Worm (Caenorhabditis elegans) whole organism, L4/young adult: ENCODE results near the gene sftb-1.

ENCODE experiments used
- W03F9.2 ChIP-seq: fragments of 150-350 bp; optimal IDR thresholded peaks from 2 replicates; lab custom pipeline; 2014; ENCODE audit warnings: missing biosample characterization, missing genetic modification characterization
- dao-5 ChIP-seq: sonication (generic microtip); optimal IDR thresholded peaks from 2 replicates; lab custom pipeline; 2016; ENCODE audit warnings: missing genotype, missing genetic modification characterization, moderate library complexity, missing compliant biosample characterization
- him-1 ChIP-seq: sonication (generic microtip); optimal IDR thresholded peaks from 2 replicates; lab custom pipeline; 2016; ENCODE audit warnings: missing genotype, missing genetic modification reagents, missing genetic modification characterization, missing compliant biosample characterization

Gene sftb-1

ce11 chrIII:4289952-4290351 is 20.9 kb upstream of the sftb-1 start:
- TF ChIP-seq him-1 (tag; lab: Kevin White, UChicago): no peak
- TF ChIP-seq W03F9.2 (tag; lab: Kevin White, UChicago): no peak
- TF ChIP-seq dao-5 (tag; lab: Kevin White, UChicago): no peak

- no peak for TF ChIP-seq him-1 (tag; lab: Kevin White, UChicago)
- no peak for TF ChIP-seq dao-5 (tag; lab: Kevin White, UChicago)
- no peak for TF ChIP-seq W03F9.2 (tag; lab: Kevin White, UChicago)
These were observed 18.3 kb upstream of the sftb-1 start, which contains the start of gene R10E4.3 for ce11 chrIII:4287379-4287778. R10E4.3 (minus strand) TSS chrIII:4287479.

- TF ChIP-seq him-1 (tag; lab: Kevin White, UChicago): no peak
- TF ChIP-seq dao-5 (tag; lab: Kevin White, UChicago): no peak
- TF ChIP-seq W03F9.2 (tag; lab: Kevin White, UChicago): peak; percentile 50
These were observed 15.7 kb upstream of the sftb-1 start for ce11 chrIII:4284732-4285165.

- no peak for TF ChIP-seq him-1 (tag; lab: Kevin White, UChicago)
- TF ChIP-seq dao-5 (tag; lab: Kevin White, UChicago): no peak
- no peak for TF ChIP-seq W03F9.2 (tag; lab: Kevin White, UChicago)
These were observed 14.1 kb upstream of the sftb-1 start for ce11 chrIII:4283175-4283574.

ce11 chrIII:4281955-4282618 is 13.0 kb upstream of the sftb-1 start:
- peak; percentile 97 for TF ChIP-seq him-1 (tag; lab: Kevin White, UChicago)
- peak; percentile 89 for TF ChIP-seq W03F9.2 (tag; lab: Kevin White, UChicago)
- TF ChIP-seq dao-5 (tag; lab: Kevin White, UChicago): peak; percentile 89

ce11 chrIII:4280215-4281173 is 11.4 kb upstream of the sftb-1 start, which contains the start of gene sup-26:
sup-26 (minus strand) TSS chrIII:4280224.
- no peak for TF ChIP-seq him-1 (tag; lab: Kevin White, UChicago)
- TF ChIP-seq dao-5 (tag; lab: Kevin White, UChicago): no peak
- no peak for TF ChIP-seq W03F9.2 (tag; lab: Kevin White, UChicago)

- TF ChIP-seq dao-5 (tag; lab: Kevin White, UChicago) (no peak), W03F9.2 (tag; lab: Kevin White, UChicago) (no peak), him-1 (tag; lab: Kevin White, UChicago) (no peak)
These were observed 9.1 kb upstream of the sftb-1 start for ce11 chrIII:4278203-4278602.

ce11 chrIII:4277762-4278161 is 8.7 kb upstream of the sftb-1 start:
- TF ChIP-seq dao-5 (tag; lab: Kevin White, UChicago) (no peak), him-1 (tag; lab: Kevin White, UChicago) (no peak), W03F9.2 (tag; lab: Kevin White, UChicago) (no peak)

- TF ChIP-seq W03F9.2 (tag; lab: Kevin White, UChicago) (no peak), him-1 (tag; lab: Kevin White, UChicago) (no peak), dao-5 (tag; lab: Kevin White, UChicago) (no peak)
These were observed 7.2 kb upstream of the sftb-1 start for ce11 chrIII:4276277-4276676.

ce11 chrIII:4275704-4276103 is 6.6 kb upstream of the sftb-1 start:
- TF ChIP-seq dao-5 (tag; lab: Kevin White, UChicago) (no peak), W03F9.2 (tag; lab: Kevin White, UChicago) (no peak), him-1 (tag; lab: Kevin White, UChicago) (no peak)

ce11 chrIII:4274524-4274923 is 5.5 kb upstream of the sftb-1 start:
- TF ChIP-seq him-1 (tag; lab: Kevin White, UChicago): no peak
- TF ChIP-seq W03F9.2 (tag; lab: Kevin White, UChicago): no peak
- no peak for TF ChIP-seq dao-5 (tag; lab: Kevin White, UChicago)

ce11 chrIII:4272864-4273263 is 3.8 kb upstream of the sftb-1 start:
- TF ChIP-seq him-1 (tag; lab: Kevin White, UChicago) (no peak), W03F9.2 (tag; lab: Kevin White, UChicago) (no peak), dao-5 (tag; lab: Kevin White, UChicago) (no peak)

- TF ChIP-seq him-1 (tag; lab: Kevin White, UChicago) (no peak), dao-5 (tag; lab: Kevin White, UChicago) (no peak), W03F9.2 (tag; lab: Kevin White, UChicago) (no peak)
These were observed 2.0 kb upstream of the sftb-1 start for ce11 chrIII:4271059-4271458.
